Worm (Caenorhabditis elegans) whole organism, L3 larva: ENCODE measurements around the gene twk-17.

Source experiments
- egl-5 ChIP-seq: fragments of 150-350 bp; optimal IDR thresholded peaks from 2 replicates; lab custom pipeline; 2017; ENCODE audit warnings: missing biosample characterization, missing genetic modification reagents, missing genetic modification characterization, inconsistent platforms
- elt-2 ChIP-seq: sonication (generic microtip); optimal IDR thresholded peaks from 2 replicates; lab custom pipeline; 2016; ENCODE audit warnings: missing genetic modification reagents, mild to moderate bottlenecking, missing genetic modification characterization, missing compliant biosample characterization
- nhr-12 ChIP-seq: fragments of 150-350 bp; optimal IDR thresholded peaks from 2 replicates; lab custom pipeline; 2014; ENCODE audit warnings: missing biosample characterization, missing genetic modification characterization
- tbx-2 ChIP-seq: sonication (generic microtip); optimal IDR thresholded peaks from 2 replicates; lab custom pipeline; 2016; ENCODE audit warnings: mild to moderate bottlenecking, missing genetic modification characterization, missing compliant biosample characterization

ce11 chrX:7583930-7584329 lies 24.0 kb downstream of the twk-17 start:
- TF ChIP-seq elt-2 (no peak), tbx-2 (tag; lab: Kevin White, UChicago) (no peak), nhr-12 (no peak), egl-5 (tag; lab: Kevin White, UChicago) (no peak)
